Worm (Caenorhabditis elegans) whole organism, L1 larva: ENCODE measurements around the gene D1046.18.

Experiments
- C04F5.9 ChIP-seq: sonication (generic microtip); optimal IDR thresholded peaks from 2 replicates; lab custom pipeline; 2016; ENCODE audit warnings: missing genetic modification characterization, missing compliant biosample characterization
- C16A3.4 ChIP-seq: fragments of 150-350 bp; optimal IDR thresholded peaks from 2 replicates; lab custom pipeline; 2014; ENCODE audit warnings: missing biosample characterization, missing genetic modification characterization
- C34B4.2 ChIP-seq: sonication (generic microtip); optimal IDR thresholded peaks from 2 replicates; lab custom pipeline; 2017; ENCODE audit warnings: mild to moderate bottlenecking, missing genetic modification characterization, missing compliant biosample characterization
- F16B12.6 ChIP-seq: fragments of 150-350 bp; optimal IDR thresholded peaks from 2 replicates; lab custom pipeline; 2014; ENCODE audit warnings: missing biosample characterization, missing genetic modification characterization
- alr-1 ChIP-seq: fragments of 200-800 bp; sonication (Bioruptor generic); optimal IDR thresholded peaks from 2 replicates; lab custom pipeline; 2018; ENCODE audit warnings: borderline replicate concordance, mild to moderate bottlenecking, missing genetic modification characterization, missing compliant biosample characterization
- ama-1 ChIP-seq: fragments of 150-350 bp; optimal IDR thresholded peaks from 2 replicates; lab custom pipeline; 2014
- blmp-1 ChIP-seq: fragments of 150-350 bp; optimal IDR thresholded peaks from 2 replicates; lab custom pipeline; 2014; ENCODE audit warnings: missing biosample characterization, missing genetic modification characterization
- ceh-82 ChIP-seq, 3 experiments: fragments of 150-350 bp in 1 of 3; sonication (generic microtip) in 2 of 3; optimal IDR thresholded peaks; 2 replicates each; lab custom pipeline; 2014 to 2017; ENCODE audit warnings: missing biosample characterization in 3 of 3, missing genetic modification characterization in 3 of 3
- ceh-88 ChIP-seq: fragments of 200-800 bp; sonication (Bioruptor generic); IDR thresholded peaks from 2 replicates; pipeline ENCODE4 v1.3.6; 2022; ENCODE audit warnings: missing genetic modification characterization, missing compliant biosample characterization
- ceh-90 ChIP-seq: sonication (generic microtip); optimal IDR thresholded peaks from 2 replicates; lab custom pipeline; 2016; ENCODE audit warnings: missing genetic modification characterization, missing compliant biosample characterization
- dpl-1 ChIP-seq, 3 experiments: fragments of 150-350 bp in 2 of 3; sonication (generic microtip) in 1 of 3; optimal IDR thresholded peaks; 2 replicates each; lab custom pipeline; 2014 to 2017; ENCODE audit warnings: missing biosample characterization in 3 of 3, missing genetic modification characterization in 3 of 3, missing genetic modification reagents in 3 of 3
- dsc-1 ChIP-seq: sonication (generic microtip); optimal IDR thresholded peaks from 2 replicates; lab custom pipeline; 2016; ENCODE audit warnings: mild to moderate bottlenecking, missing genetic modification characterization, missing compliant biosample characterization
- efl-1 ChIP-seq, 4 experiments: fragments of 150-350 bp; optimal IDR thresholded peaks in 3 of 4; peaks in 1 of 4; 1 replicate in 1 of 4; 2 replicates in 3 of 4; lab custom pipeline; 2014; ENCODE audit warnings: missing biosample characterization in 2 of 4, missing genetic modification characterization in 2 of 4, missing genetic modification reagents in 2 of 4
- egl-13 ChIP-seq: sonication (generic microtip); optimal IDR thresholded peaks from 2 replicates; lab custom pipeline; 2016; ENCODE audit warnings: missing genotype, missing genetic modification reagents, missing genetic modification characterization, missing compliant biosample characterization
- elt-2 ChIP-seq: sonication (generic microtip); optimal IDR thresholded peaks from 2 replicates; lab custom pipeline; 2016; ENCODE audit warnings: missing genetic modification characterization, mild to moderate bottlenecking, inconsistent platforms, missing compliant biosample characterization, missing genetic modification reagents
- elt-3 ChIP-seq, 6 experiments: fragments of 150-350 bp in 1 of 6; sonication (generic microtip); optimal IDR thresholded peaks; 2 replicates each; lab custom pipeline; 2017 to 2018; ENCODE audit warnings: missing biosample characterization in 6 of 6, missing genetic modification characterization in 6 of 6, inconsistent platforms in 1 of 6
- fkh-4 ChIP-seq: sonication (generic microtip); optimal IDR thresholded peaks from 2 replicates; lab custom pipeline; 2016; ENCODE audit warnings: missing compliant biosample characterization, missing genetic modification characterization, borderline replicate concordance
- fkh-8 ChIP-seq: sonication (generic microtip); optimal IDR thresholded peaks from 2 replicates; lab custom pipeline; 2016; ENCODE audit warnings: mild to moderate bottlenecking, missing genetic modification characterization, missing compliant biosample characterization
- fos-1 ChIP-seq: fragments of 150-350 bp; optimal IDR thresholded peaks from 2 replicates; lab custom pipeline; 2014; ENCODE audit warnings: missing biosample characterization, missing genetic modification characterization
- isw-1 ChIP-seq: fragments of 200-800 bp; sonication (Bioruptor generic); IDR thresholded peaks from 2 replicates; pipeline ENCODE4 v1.3.6; 2022; ENCODE audit warnings: missing genetic modification characterization, missing compliant biosample characterization
- lin-13 ChIP-seq: fragments of 150-350 bp; optimal IDR thresholded peaks from 2 replicates; lab custom pipeline; 2014; ENCODE audit warnings: missing biosample characterization, missing genetic modification reagents, missing genetic modification characterization
- lin-14 ChIP-seq: fragments of 200-800 bp; sonication (Bioruptor generic); optimal IDR thresholded peaks from 2 replicates; lab custom pipeline; 2018; ENCODE audit warnings: mild to moderate bottlenecking, missing genetic modification characterization, moderate library complexity, missing compliant biosample characterization
- lin-35 ChIP-seq, 2 experiments: fragments of 150-350 bp; optimal IDR thresholded peaks; 2 replicates each; lab custom pipeline; 2014; ENCODE audit warnings: missing biosample characterization in 2 of 2, missing genetic modification characterization in 2 of 2, missing genetic modification reagents in 2 of 2
- lsy-2 ChIP-seq, 2 experiments: fragments of 150-350 bp; optimal IDR thresholded peaks; 2 replicates each; lab custom pipeline; 2014; ENCODE audit warnings: missing biosample characterization in 2 of 2, missing genetic modification characterization in 2 of 2
- mab-9 ChIP-seq: fragments of 200-800 bp; sonication (Bioruptor generic); IDR thresholded peaks from 2 replicates; pipeline ENCODE4 v1.3.6; 2022; ENCODE audit warnings: missing genetic modification reagents, missing genetic modification characterization, missing compliant biosample characterization
- mdl-1 ChIP-seq, 2 experiments: fragments of 150-350 bp; optimal IDR thresholded peaks; 2 replicates each; lab custom pipeline; 2014 to 2017; ENCODE audit warnings: missing biosample characterization in 2 of 2, missing genetic modification characterization in 2 of 2, inconsistent platforms in 1 of 2
- mef-2 ChIP-seq: fragments of 150-350 bp; optimal IDR thresholded peaks from 2 replicates; lab custom pipeline; 2014; ENCODE audit warnings: missing biosample characterization, missing genetic modification characterization
- mep-1 ChIP-seq: fragments of 150-350 bp; optimal IDR thresholded peaks from 2 replicates; lab custom pipeline; 2014; ENCODE audit warnings: missing biosample characterization, missing genetic modification characterization
- nhr-12 ChIP-seq: sonication (generic microtip); optimal IDR thresholded peaks from 2 replicates; lab custom pipeline; 2017; ENCODE audit warnings: missing biosample characterization, missing genetic modification characterization
- nhr-19 ChIP-seq: fragments of 200-800 bp; sonication (Bioruptor generic); conservative IDR thresholded peaks from 2 replicates; pipeline ENCODE4 v1.3.6; 2022; ENCODE audit warnings: missing genetic modification characterization, missing compliant biosample characterization
- nhr-20 ChIP-seq: sonication (generic microtip); optimal IDR thresholded peaks from 2 replicates; lab custom pipeline; 2016; ENCODE audit warnings: mild to moderate bottlenecking, missing genetic modification characterization, missing compliant biosample characterization
- nhr-71 ChIP-seq: sonication (generic microtip); optimal IDR thresholded peaks from 2 replicates; lab custom pipeline; 2016; ENCODE audit warnings: mild to moderate bottlenecking, missing genetic modification characterization, moderate library complexity, missing compliant biosample characterization
- nhr-85 ChIP-seq: sonication (generic microtip); peaks from one replicate; lab custom pipeline; 2016; ENCODE audit warnings: missing genetic modification characterization, inconsistent platforms, missing compliant biosample characterization
- nhr-90 ChIP-seq: sonication (generic microtip); optimal IDR thresholded peaks from 2 replicates; lab custom pipeline; 2016; ENCODE audit warnings: mild to moderate bottlenecking, missing genetic modification characterization, missing compliant biosample characterization; ENCODE audit not compliant: poor library complexity
- pax-3 ChIP-seq: fragments of 200-800 bp; sonication (Bioruptor generic); optimal IDR thresholded peaks from 2 replicates; lab custom pipeline; 2018; ENCODE audit warnings: mild to moderate bottlenecking, missing genetic modification characterization, moderate library complexity, missing compliant biosample characterization
- pqm-1 ChIP-seq: sonication (generic microtip); optimal IDR thresholded peaks from 3 replicates; lab custom pipeline; 2017; ENCODE audit warnings: missing biosample characterization, missing genetic modification characterization
- rnt-1 ChIP-seq: sonication (generic microtip); optimal IDR thresholded peaks from 2 replicates; lab custom pipeline; 2016; ENCODE audit warnings: mild to moderate bottlenecking, missing genetic modification characterization, moderate library complexity, missing compliant biosample characterization
- skn-1 ChIP-seq: fragments of 150-350 bp; optimal IDR thresholded peaks from 2 replicates; lab custom pipeline; 2014; ENCODE audit warnings: missing biosample characterization, missing genetic modification characterization
- snu-23 ChIP-seq: sonication (generic microtip); optimal IDR thresholded peaks from 2 replicates; lab custom pipeline; 2016; ENCODE audit warnings: missing genetic modification characterization, missing compliant biosample characterization
- swsn-7 ChIP-seq: sonication (generic microtip); optimal IDR thresholded peaks from 2 replicates; lab custom pipeline; 2016; ENCODE audit warnings: missing genetic modification characterization, missing compliant biosample characterization
- unc-130 ChIP-seq: fragments of 150-350 bp; optimal IDR thresholded peaks from 2 replicates; lab custom pipeline; 2017; ENCODE audit warnings: missing biosample characterization, missing genetic modification characterization, inconsistent platforms
- unc-86 ChIP-seq: sonication (generic microtip); optimal IDR thresholded peaks from 2 replicates; lab custom pipeline; 2016; ENCODE audit warnings: missing genetic modification characterization, missing compliant biosample characterization
- vab-15 ChIP-seq: sonication (generic microtip); optimal IDR thresholded peaks from 2 replicates; lab custom pipeline; 2017; ENCODE audit warnings: missing genotype, mild to moderate bottlenecking, missing genetic modification characterization, missing compliant biosample characterization
- ztf-4 ChIP-seq: fragments of 150-350 bp; optimal IDR thresholded peaks from 2 replicates; lab custom pipeline; 2014; ENCODE audit warnings: missing biosample characterization, missing genetic modification characterization

Gene D1046.18

ce11 chrIV:8920284-8920806 is 9.7 kb upstream of the D1046.18 start (continued):
- TF ChIP-seq nhr-90 (tag; lab: Kevin White, UChicago) = no peak

ce11 chrIV:8921166-8921565 is 8.9 kb upstream of the D1046.18 start:
- TF ChIP-seq pqm-1 (tag; lab: Kevin White, UChicago) (no peak), fkh-8 (tag; lab: Kevin White, UChicago) (peak; percentile 42), lsy-2 (tag; optimal IDR thresholded peaks at IDR 0.05; lab: Kevin White, UChicago) (peak in 1 of 2 experiments; percentile 17), nhr-71 (peak; percentile 17), fkh-4 (tag; lab: Kevin White, UChicago) (peak; percentile 20), ama-1 (lab: Kevin White, UChicago) (no peak), C16A3.4 (no peak), F16B12.6 (no peak), pax-3 (peak; percentile 52), unc-130 (tag; lab: Kevin White, UChicago) (no peak), unc-86 (tag; lab: Kevin White, UChicago) (no peak), nhr-12 (tag; lab: Kevin White, UChicago) (no peak), swsn-7 (tag; lab: Kevin White, UChicago) (no peak), dpl-1 (GFP tag; optimal IDR thresholded peaks at IDR 0.05; lab: Kevin White, UChicago) (no peak), elt-2 (tag; lab: Kevin White, UChicago) (no peak), ztf-4 (tag; lab: Kevin White, UChicago) (no peak), nhr-19 (GFP tag; lab: Robert Waterston, UW) (no peak), vab-15 (tag; lab: Kevin White, UChicago) (no peak), elt-3 (tag; optimal IDR thresholded peaks at IDR 0.05; lab: Kevin White, UChicago) (no peak), mef-2 (tag; lab: Kevin White, UChicago) (no peak), C04F5.9 (no peak), nhr-85 (peak; percentile 61), alr-1 (tag; lab: Kevin White, UChicago) (no peak), lin-14 (GFP tag; lab: Kevin White, UChicago) (peak; percentile 23), dsc-1 (peak; percentile 99), fos-1 (peak; percentile 9), mab-9 (GFP tag; lab: Robert Waterston, UW) (no peak), skn-1 (tag; lab: Kevin White, UChicago) (no peak), C34B4.2 (tag; lab: Kevin White, UChicago) (no peak), mep-1 (no peak), isw-1 (GFP tag; lab: Robert Waterston, UW) (no peak), ceh-90 (tag; lab: Kevin White, UChicago) (no peak), egl-13 (tag; lab: Kevin White, UChicago) (peak; percentile 7)

ce11 chrIV:8921956-8922355 is 8.1 kb upstream of the D1046.18 start, which contains the start of gene D1046.16:
D1046.16 (plus strand) TSS chrIV:8922150.
- TF ChIP-seq lsy-2 (tag; optimal IDR thresholded peaks at IDR 0.05; lab: Kevin White, UChicago) (peak in 1 of 2 experiments; percentile 43), ceh-88 (GFP tag; lab: Robert Waterston, UW) (no peak), rnt-1 (tag; lab: Kevin White, UChicago) (peak; percentile 18), mdl-1 (tag; optimal IDR thresholded peaks at IDR 0.05; lab: Kevin White, UChicago) (peak in 1 of 2 experiments; percentile 7), efl-1 (optimal IDR thresholded peaks at IDR 0.05; lab: Kevin White, UChicago) (peak; percentile 16 to 31), efl-1 (GFP tag; optimal IDR thresholded peaks at IDR 0.05 in 1 of 2; lab: Kevin White, UChicago) (no peak), lin-35 (GFP tag; optimal IDR thresholded peaks at IDR 0.05; lab: Kevin White, UChicago) (peak; percentile 36 to 66), mep-1 (no peak), dpl-1 (GFP tag; optimal IDR thresholded peaks at IDR 0.05; lab: Kevin White, UChicago) (peak in 1 of 3 experiments; percentile 17), lin-13 (no peak), snu-23 (GFP tag; lab: Kevin White, UChicago) (peak; percentile 70), nhr-90 (tag; lab: Kevin White, UChicago) (peak; percentile 51), swsn-7 (tag; lab: Kevin White, UChicago) (peak; percentile 12), nhr-71 (peak; percentile 4), vab-15 (tag; lab: Kevin White, UChicago) (no peak), lin-14 (GFP tag; lab: Kevin White, UChicago) (peak; percentile 80), blmp-1 (tag; lab: Kevin White, UChicago) (peak; percentile 83), ceh-82 (tag; optimal IDR thresholded peaks at IDR 0.05; lab: Kevin White, UChicago) (peak in 1 of 3 experiments; percentile 5), elt-3 (tag; optimal IDR thresholded peaks at IDR 0.05; lab: Kevin White, UChicago) (peak in 1 of 6 experiments; percentile 30), nhr-20 (tag; lab: Kevin White, UChicago) (peak; percentile 61)
